Worm (Caenorhabditis elegans) whole organism, young adult: ENCODE data around the gene ZK1067.3.

Experiments
- C06A6.2 ChIP-seq: fragments of 200-800 bp; sonication (Bioruptor generic); conservative IDR thresholded peaks from 2 replicates; pipeline ENCODE4 v1.3.6; 2022; ENCODE audit warnings: missing genetic modification characterization, missing compliant biosample characterization
- F49E8.2 ChIP-seq: sonication (generic microtip); optimal IDR thresholded peaks from 3 replicates; lab custom pipeline; 2017; ENCODE audit warnings: missing genetic modification characterization, mild to moderate bottlenecking, missing compliant biosample characterization, antibody characterized with exemption, moderate library complexity; ENCODE audit not compliant: insufficient read depth
- ama-1 ChIP-seq, 3 experiments: fragments of 150-350 bp in 1 of 3; sonication (generic microtip) in 2 of 3; optimal IDR thresholded peaks; 2 replicates each; lab custom pipeline; 2014 to 2018; ENCODE audit warnings: missing biosample characterization in 2 of 3, missing genetic modification characterization in 2 of 3, missing genetic modification reagents in 2 of 3
- ceh-27 ChIP-seq: fragments of 200-800 bp; sonication (Bioruptor generic); optimal IDR thresholded peaks from 2 replicates; lab custom pipeline; 2018; ENCODE audit warnings: mild to moderate bottlenecking, missing genetic modification characterization, moderate library complexity, missing compliant biosample characterization
- hlh-26 ChIP-seq: fragments of 200-800 bp; sonication (Bioruptor generic); conservative IDR thresholded peaks from 2 replicates; pipeline ENCODE4 v1.3.6; 2022; ENCODE audit warnings: missing genetic modification reagents, missing genetic modification characterization, missing compliant biosample characterization
- lsl-1 ChIP-seq: fragments of 200-800 bp; sonication (Bioruptor generic); optimal IDR thresholded peaks from 2 replicates; lab custom pipeline; 2018; ENCODE audit warnings: mild to moderate bottlenecking, missing genetic modification characterization, moderate library complexity, missing compliant biosample characterization
- nfyb-1 ChIP-seq: fragments of 200-800 bp; sonication (Bioruptor generic); IDR thresholded peaks from 2 replicates; pipeline ENCODE4 v1.3.6; 2022; ENCODE audit warnings: missing genetic modification reagents, missing genetic modification characterization, missing compliant biosample characterization
- sptf-2 ChIP-seq: fragments of 200-800 bp; sonication (Bioruptor generic); optimal IDR thresholded peaks from 2 replicates; lab custom pipeline; 2018; ENCODE audit warnings: mild to moderate bottlenecking, missing genetic modification characterization, missing compliant biosample characterization
- unc-130 ChIP-seq: sonication (generic microtip); optimal IDR thresholded peaks from 2 replicates; lab custom pipeline; 2016; ENCODE audit warnings: missing genetic modification reagents, missing genetic modification characterization, missing compliant biosample characterization
- ztf-3 ChIP-seq: fragments of 200-800 bp; sonication (Bioruptor generic); optimal IDR thresholded peaks from 2 replicates; lab custom pipeline; 2018; ENCODE audit warnings: mild to moderate bottlenecking, missing genetic modification characterization, missing compliant biosample characterization

DNA sequence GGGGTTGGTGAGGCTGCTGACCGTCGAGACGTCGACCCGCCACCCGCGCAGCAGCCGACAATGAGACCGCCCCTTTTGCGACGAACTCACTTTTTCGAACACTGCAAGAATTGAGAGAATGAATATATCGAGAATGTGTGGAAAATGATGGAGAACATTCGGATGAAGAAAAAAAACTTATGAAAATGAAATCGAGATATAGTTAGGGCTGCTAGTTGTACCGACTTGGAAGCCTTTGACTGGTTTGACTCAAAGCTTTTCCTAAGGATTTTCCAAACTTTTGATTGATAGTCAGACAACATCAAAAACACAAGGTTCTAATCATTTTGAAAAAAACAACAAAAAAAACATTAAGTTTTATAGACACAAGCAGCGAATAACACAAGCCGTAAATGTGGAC lies 34.7 kb upstream of the ZK1067.3 start, which contains the start of gene sym-2:
- no peak for TF ChIP-seq ceh-27 (GFP tag; lab: Kevin White, UChicago)
- no peak for TF ChIP-seq ama-1 (optimal IDR thresholded peaks at IDR 0.05; lab: Kevin White, UChicago)
- TF ChIP-seq ama-1 (GFP tag; optimal IDR thresholded peaks at IDR 0.05; lab: Kevin White, UChicago): no peak
- TF ChIP-seq C06A6.2: no peak
- TF ChIP-seq F49E8.2: no peak
- no peak for TF ChIP-seq lsl-1 (GFP tag; lab: Kevin White, UChicago)
- TF ChIP-seq sptf-2 (GFP tag; lab: Kevin White, UChicago): no peak
- no peak for TF ChIP-seq nfyb-1 (GFP tag; lab: Robert Waterston, UW)
- no peak for TF ChIP-seq unc-130 (GFP tag; lab: Kevin White, UChicago)
- TF ChIP-seq hlh-26 (GFP tag; lab: Robert Waterston, UW): no peak
- no peak for TF ChIP-seq ztf-3 (GFP tag; lab: Kevin White, UChicago)
